Worm (Caenorhabditis elegans) whole organism, midembryonic: ENCODE results near the gene srx-105.

Experiments
- T22C8.4 ChIP-seq: fragments of 200-800 bp; sonication (Bioruptor generic); IDR thresholded peaks from 2 replicates; pipeline ENCODE4 v1.3.6; 2022; ENCODE audit warnings: missing genetic modification characterization, missing compliant biosample characterization
- cog-1 ChIP-seq: sonication (generic microtip); optimal IDR thresholded peaks from 2 replicates; lab custom pipeline; 2016; ENCODE audit warnings: missing genetic modification characterization, missing compliant biosample characterization
- flt-1 ChIP-seq: fragments of 200-800 bp; sonication (Bioruptor generic); IDR thresholded peaks from 2 replicates; pipeline ENCODE4 v1.3.6; 2022; ENCODE audit warnings: missing genetic modification characterization, missing compliant biosample characterization
- klf-2 ChIP-seq: fragments of 200-800 bp; sonication (Bioruptor generic); conservative IDR thresholded peaks from 2 replicates; pipeline ENCODE4 v1.3.6; 2022; ENCODE audit warnings: missing genetic modification reagents, missing genetic modification characterization, missing compliant biosample characterization
- med-1 ChIP-seq: sonication (generic microtip); optimal IDR thresholded peaks from 2 replicates; lab custom pipeline; 2017; ENCODE audit warnings: missing genetic modification characterization, mild to moderate bottlenecking, missing compliant biosample characterization, antibody characterized with exemption, missing genetic modification reagents; ENCODE audit not compliant: insufficient read depth
- ref-1 ChIP-seq: fragments of 200-800 bp; sonication (Bioruptor generic); conservative IDR thresholded peaks from 2 replicates; pipeline ENCODE4 v1.3.6; 2022; ENCODE audit warnings: missing genetic modification reagents, missing genetic modification characterization, missing compliant biosample characterization
- tab-1 ChIP-seq: fragments of 200-800 bp; sonication (Bioruptor generic); IDR thresholded peaks from 2 replicates; pipeline ENCODE4 v1.3.6; 2022; ENCODE audit warnings: missing genetic modification characterization, missing compliant biosample characterization
- ztf-23 ChIP-seq: fragments of 200-800 bp; sonication (Bioruptor generic); IDR thresholded peaks from 2 replicates; pipeline ENCODE4 v1.3.6; 2022; ENCODE audit warnings: missing genetic modification reagents, missing genetic modification characterization, missing compliant biosample characterization
- ztf-29 ChIP-seq: fragments of 200-800 bp; sonication (Bioruptor generic); IDR thresholded peaks from 2 replicates; pipeline ENCODE4 v1.3.6; 2022; ENCODE audit warnings: missing genetic modification reagents, missing genetic modification characterization, missing compliant biosample characterization

Gene srx-105

ce11 chrII:3727996-3728395, 26.8 kb upstream of the srx-105 start, which contains the start of gene C46E10.8:
C46E10.8 (minus strand) TSS chrII:3728096.
- no peak for TF ChIP-seq ztf-29 (GFP tag; lab: Robert Waterston, UW)
- TF ChIP-seq med-1 (GFP tag; lab: Kevin White, UChicago): no peak

- TF ChIP-seq ztf-23 (GFP tag; lab: Robert Waterston, UW) (no peak), T22C8.4 (GFP tag; lab: Robert Waterston, UW) (no peak), ztf-29 (GFP tag; lab: Robert Waterston, UW) (no peak), flt-1 (no peak), ref-1 (GFP tag; lab: Robert Waterston, UW) (no peak), tab-1 (GFP tag; lab: Robert Waterston, UW) (no peak), cog-1 (tag; lab: Kevin White, UChicago) (no peak), klf-2 (GFP tag; lab: Robert Waterston, UW) (no peak), med-1 (GFP tag; lab: Kevin White, UChicago) (no peak)
These were observed 23.0 kb upstream of the srx-105 start, which contains the start of gene C46E10.1 for ce11 chrII:3724175-3724715. C46E10.1 (plus strand) TSS chrII:3724225.

ce11 chrII:3721016-3721415, 19.8 kb upstream of the srx-105 start, which contains the start of gene C46E10.3:
C46E10.3 (plus strand) TSS chrII:3721316.
- TF ChIP-seq T22C8.4 (GFP tag; lab: Robert Waterston, UW) (no peak), cog-1 (tag; lab: Kevin White, UChicago) (no peak), klf-2 (GFP tag; lab: Robert Waterston, UW) (no peak)

- TF ChIP-seq flt-1: no peak
- no peak for TF ChIP-seq klf-2 (GFP tag; lab: Robert Waterston, UW)
- no peak for TF ChIP-seq ref-1 (GFP tag; lab: Robert Waterston, UW)
- no peak for TF ChIP-seq T22C8.4 (GFP tag; lab: Robert Waterston, UW)
- TF ChIP-seq tab-1 (GFP tag; lab: Robert Waterston, UW): no peak
- TF ChIP-seq cog-1 (tag; lab: Kevin White, UChicago): no peak
- TF ChIP-seq ztf-23 (GFP tag; lab: Robert Waterston, UW): no peak
- TF ChIP-seq med-1 (GFP tag; lab: Kevin White, UChicago): no peak
- TF ChIP-seq ztf-29 (GFP tag; lab: Robert Waterston, UW): no peak
These were observed 15.8 kb upstream of the srx-105 start, which contains the start of gene fbxc-52 for ce11 chrII:3716961-3717360. fbxc-52 (plus strand) TSS chrII:3717261.

ce11 chrII:3716455-3716854, 15.2 kb upstream of the srx-105 start, which contains the start of gene srh-99:
srh-99 (minus strand) TSS chrII:3716555.
- TF ChIP-seq ref-1 (GFP tag; lab: Robert Waterston, UW): no peak
- TF ChIP-seq flt-1: no peak
- TF ChIP-seq ztf-23 (GFP tag; lab: Robert Waterston, UW): no peak
- TF ChIP-seq cog-1 (tag; lab: Kevin White, UChicago): no peak
- no peak for TF ChIP-seq klf-2 (GFP tag; lab: Robert Waterston, UW)
- TF ChIP-seq ztf-29 (GFP tag; lab: Robert Waterston, UW): no peak
- TF ChIP-seq tab-1 (GFP tag; lab: Robert Waterston, UW): no peak
- no peak for TF ChIP-seq med-1 (GFP tag; lab: Kevin White, UChicago)
- TF ChIP-seq T22C8.4 (GFP tag; lab: Robert Waterston, UW): no peak

ce11 chrII:3714595-3714994, 13.4 kb upstream of the srx-105 start, which contains the start of gene srh-100:
srh-100 (minus strand) TSS chrII:3714695.
- TF ChIP-seq T22C8.4 (GFP tag; lab: Robert Waterston, UW) (no peak), tab-1 (GFP tag; lab: Robert Waterston, UW) (no peak), ztf-23 (GFP tag; lab: Robert Waterston, UW) (no peak), klf-2 (GFP tag; lab: Robert Waterston, UW) (no peak), cog-1 (tag; lab: Kevin White, UChicago) (no peak), ref-1 (GFP tag; lab: Robert Waterston, UW) (no peak), ztf-29 (GFP tag; lab: Robert Waterston, UW) (no peak), med-1 (GFP tag; lab: Kevin White, UChicago) (no peak), flt-1 (no peak)

ce11 chrII:3711047-3711446, 9.8 kb upstream of the srx-105 start, which contains the start of gene fbxc-53:
fbxc-53 (plus strand) TSS chrII:3711291.
- no peak for TF ChIP-seq ztf-23 (GFP tag; lab: Robert Waterston, UW)
- no peak for TF ChIP-seq ref-1 (GFP tag; lab: Robert Waterston, UW)
- TF ChIP-seq tab-1 (GFP tag; lab: Robert Waterston, UW): no peak

ce11 chrII:3709255-3709654, 8.1 kb upstream of the srx-105 start, which contains the start of gene srx-110:
srx-110 (plus strand) TSS chrII:3709555.
- TF ChIP-seq ref-1 (GFP tag; lab: Robert Waterston, UW): no peak
- no peak for TF ChIP-seq med-1 (GFP tag; lab: Kevin White, UChicago)
- TF ChIP-seq flt-1: no peak
- no peak for TF ChIP-seq T22C8.4 (GFP tag; lab: Robert Waterston, UW)
- no peak for TF ChIP-seq ztf-23 (GFP tag; lab: Robert Waterston, UW)
- TF ChIP-seq cog-1 (tag; lab: Kevin White, UChicago): no peak
- no peak for TF ChIP-seq tab-1 (GFP tag; lab: Robert Waterston, UW)
- TF ChIP-seq klf-2 (GFP tag; lab: Robert Waterston, UW): no peak
- TF ChIP-seq ztf-29 (GFP tag; lab: Robert Waterston, UW): no peak

- TF ChIP-seq ref-1 (GFP tag; lab: Robert Waterston, UW): no peak
- TF ChIP-seq ztf-23 (GFP tag; lab: Robert Waterston, UW): no peak
- no peak for TF ChIP-seq cog-1 (tag; lab: Kevin White, UChicago)
- TF ChIP-seq flt-1: no peak
- TF ChIP-seq tab-1 (GFP tag; lab: Robert Waterston, UW): no peak
- TF ChIP-seq klf-2 (GFP tag; lab: Robert Waterston, UW): no peak
- TF ChIP-seq T22C8.4 (GFP tag; lab: Robert Waterston, UW): no peak
- TF ChIP-seq ztf-29 (GFP tag; lab: Robert Waterston, UW): no peak
- no peak for TF ChIP-seq med-1 (GFP tag; lab: Kevin White, UChicago)
These were observed 4.1 kb upstream of the srx-105 start, which contains the start of gene srx-108 for ce11 chrII:3705320-3705719. srx-108 (plus strand) TSS chrII:3705620.
